Fruit fly (Drosophila melanogaster): ENCODE data around the gene Ccm3.
A peak's percentile ranks its signal among the peaks of the same experiment; 100 is the strongest.

The Ccm3 gene

DNA sequence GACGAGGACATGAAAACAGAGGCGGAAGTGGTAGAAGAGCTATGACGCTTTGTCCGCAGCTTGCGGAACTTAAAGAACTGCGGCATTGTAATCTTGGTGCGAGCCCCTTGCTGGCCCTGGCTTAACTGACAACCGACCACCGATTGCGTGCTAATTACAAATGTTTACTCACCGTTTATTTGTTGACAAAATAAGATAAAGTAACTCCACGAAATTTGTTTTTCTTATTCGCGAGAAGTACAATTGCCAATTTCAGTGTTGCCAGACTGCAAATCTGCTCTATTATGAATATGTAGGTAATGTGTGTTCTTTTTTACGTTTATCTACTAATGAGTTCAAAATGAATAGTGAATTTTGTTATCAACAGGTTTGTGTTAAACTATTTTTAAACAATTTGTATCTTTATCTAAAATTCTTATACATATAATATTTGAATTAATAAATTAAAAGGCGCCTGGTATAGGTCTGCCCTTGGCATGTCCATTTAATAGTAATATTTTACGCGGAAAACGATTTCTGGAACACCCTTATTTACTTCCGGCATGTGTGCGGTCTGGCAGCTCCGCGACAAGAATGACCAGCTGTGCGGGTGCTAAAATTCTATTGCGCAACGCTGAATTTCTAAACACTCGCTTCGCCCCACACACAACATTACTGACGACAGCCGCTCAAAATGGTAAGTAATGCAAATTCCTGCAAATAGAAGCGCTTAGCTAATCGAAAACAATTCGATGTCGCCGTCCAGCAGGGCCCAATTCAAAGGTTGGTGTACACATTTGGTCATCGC, 14.9 kb upstream of the Ccm3 start, which contains the start of the genes Atg4b and Hibch (continued):
- TF ChIP-seq CG18476 (GFP tag; optimal IDR thresholded peaks at IDR 0.05) (peak; percentile 64), CG31441 (GFP tag; IDR thresholded peaks at IDR 0.05) (peak; percentile 93), CG34376 (GFP tag; optimal IDR thresholded peaks at IDR 0.05) (peak; percentile 82), CG17186 (GFP tag; optimal IDR thresholded peaks at IDR 0.05) (peak; percentile 37), pnt (GFP tag; optimal IDR thresholded peaks at IDR 0.05) (peak; percentile 41), CG17361 (GFP tag; IDR thresholded peaks at IDR 0.05) (peak; percentile 95), sd (tag; optimal IDR thresholded peaks at IDR 0.05) (no peak), CG33557 (GFP tag; optimal IDR thresholded peaks at IDR 0.05) (peak; percentile 84), Sry-β (GFP tag; optimal IDR thresholded peaks at IDR 0.05) (peak; percentile 48), E2f1 (GFP tag; IDR thresholded peaks at IDR 0.05) (peak; percentile 68), CG31224 (GFP tag; IDR thresholded peaks at IDR 0.05) (peak; percentile 75), gcm2 (GFP tag; optimal IDR thresholded peaks at IDR 0.05) (peak; percentile 4), CG10462 (GFP tag; optimal IDR thresholded peaks at IDR 0.05) (peak; percentile 57), CG8924 (tag; optimal IDR thresholded peaks at IDR 0.05) (peak; percentile 91), aop (GFP tag; IDR thresholded peaks at IDR 0.05) (peak; percentile 97), esg (GFP tag; conservative IDR thresholded peaks at IDR 0.05) (peak; percentile 76), p53 (GFP tag; optimal IDR thresholded peaks at IDR 0.05) (no peak), CG7987 (GFP tag; optimal IDR thresholded peaks at IDR 0.05) (peak; percentile 55), CG3163 (GFP tag; optimal IDR thresholded peaks at IDR 0.05) (no peak), zf30C (GFP tag; optimal IDR thresholded peaks at IDR 0.05) (no peak), Deaf1 (tag; optimal IDR thresholded peaks at IDR 0.05) (no peak), sc (optimal IDR thresholded peaks at IDR 0.05) (no peak), sc (GFP tag; optimal IDR thresholded peaks at IDR 0.05) (no peak), rib (GFP tag; IDR thresholded peaks at IDR 0.05) (peak; percentile 86), chinmo (GFP tag; IDR thresholded peaks at IDR 0.05; ENCODE audit: partially characterized antibody) (no peak), twi (tag; optimal IDR thresholded peaks at IDR 0.05) (peak; percentile 86), pho (GFP tag; optimal IDR thresholded peaks at IDR 0.05) (peak; percentile 46), odd (GFP tag; optimal IDR thresholded peaks at IDR 0.05) (peak; percentile 70), ac (GFP tag; optimal IDR thresholded peaks at IDR 0.05) (peak; percentile 14), caup (GFP tag; optimal IDR thresholded peaks at IDR 0.05; ENCODE audit: severe bottlenecking) (peak; percentile 82), danr (GFP tag; IDR thresholded peaks at IDR 0.05) (peak; percentile 74), Scr (GFP tag; IDR thresholded peaks at IDR 0.05; ENCODE audit: partially characterized antibody) (peak; percentile 22; the same call in 1 of the 2 replicates), cad (GFP tag; optimal IDR thresholded peaks at IDR 0.05) (no peak), CG5245 (GFP tag; optimal IDR thresholded peaks at IDR 0.05) (peak; percentile 70), CG17912 (GFP tag; optimal IDR thresholded peaks at IDR 0.05) (no peak), Dp (GFP tag; optimal IDR thresholded peaks at IDR 0.05) (peak; percentile 5), CG7963 (GFP tag; IDR thresholded peaks at IDR 0.05; ENCODE audit: partially characterized antibody) (no peak), org-1 (GFP tag; optimal IDR thresholded peaks at IDR 0.05) (peak; percentile 64), CG13624 (GFP tag; optimal IDR thresholded peaks at IDR 0.05) (peak; percentile 81), eve (GFP tag; optimal IDR thresholded peaks at IDR 0.05) (no peak), NfI (GFP tag; optimal IDR thresholded peaks at IDR 0.05) (peak; percentile 85), dati (GFP tag; IDR thresholded peaks at IDR 0.05) (no peak; the same call in 1 of the 2 replicates), grau (tag; optimal IDR thresholded peaks at IDR 0.05) (peak; percentile 89), Chrac-16 (GFP tag; optimal IDR thresholded peaks at IDR 0.05) (peak; percentile 79), CG7271 (tag; optimal IDR thresholded peaks at IDR 0.05) (no peak), pzg (GFP tag; optimal IDR thresholded peaks at IDR 0.05) (peak; percentile 47), CG34422 (GFP tag; IDR thresholded peaks at IDR 0.05) (peak; percentile 91), lola (GFP tag; optimal IDR thresholded peaks at IDR 0.05) (peak in 1 of 3 experiments; percentile 86), HLHmδ (GFP tag; optimal IDR thresholded peaks at IDR 0.05) (no peak)
